Fruit fly (Drosophila melanogaster) whole organism, embryonic: Measurements from ENCODE around the gene Crtc.

Source experiments
- Blimp-1 ChIP-seq: fragments of 200-800 bp; sonication (Bioruptor generic); optimal IDR thresholded peaks from 3 replicates; lab custom pipeline; 2018; ENCODE audit warnings: missing biosample characterization, missing genetic modification characterization, mild to moderate bottlenecking, moderate library complexity, missing genetic modification reagents
- CG1024 ChIP-seq: fragments of 200-800 bp; sonication (Bioruptor generic); IDR thresholded peaks from 2 replicates; pipeline ENCODE4 v1.3.6; 2022; ENCODE audit warnings: missing biosample characterization, missing genetic modification characterization
- CG10267 ChIP-seq: fragments of 200-800 bp; sonication (Bioruptor generic); optimal IDR thresholded peaks from 2 replicates; lab custom pipeline; 2018; ENCODE audit warnings: missing biosample characterization, mild to moderate bottlenecking, missing genetic modification characterization, moderate library complexity
- CG10543 ChIP-seq: fragments of 200-800 bp; sonication (Bioruptor generic); optimal IDR thresholded peaks from 3 replicates; lab custom pipeline; 2017; ENCODE audit warnings: missing biosample characterization, mild to moderate bottlenecking, missing genetic modification characterization, moderate library complexity
- CG11093 ChIP-seq: fragments of 200-800 bp; sonication (Bioruptor generic); IDR thresholded peaks from 3 replicates; pipeline ENCODE4 v1.3.6; 2022; ENCODE audit warnings: missing biosample characterization, missing genetic modification characterization
- CG11247 ChIP-seq: fragments of 200-800 bp; sonication (Bioruptor generic); IDR thresholded peaks from 2 replicates; pipeline ENCODE4 v1.3.6; 2022; ENCODE audit warnings: missing biosample characterization, missing genetic modification characterization
- CG11504 ChIP-seq: fragments of 200-800 bp; sonication (Bioruptor generic); optimal IDR thresholded peaks from 3 replicates; lab custom pipeline; 2019; ENCODE audit warnings: missing biosample characterization, mild to moderate bottlenecking, missing genetic modification characterization, moderate library complexity
- CG13287 ChIP-seq: fragments of 200-800 bp; sonication (Bioruptor generic); IDR thresholded peaks from 2 replicates; pipeline ENCODE4 v1.3.6; 2022; ENCODE audit warnings: missing biosample characterization, missing genetic modification characterization; ENCODE audit not compliant: partially characterized antibody
- CG13894 ChIP-seq: fragments of 200-800 bp; sonication (Bioruptor generic); optimal IDR thresholded peaks from 3 replicates; lab custom pipeline; 2018; ENCODE audit warnings: missing biosample characterization, mild to moderate bottlenecking, missing genetic modification characterization, moderate library complexity
- CG17568 ChIP-seq: fragments of 200-800 bp; sonication (Bioruptor generic); optimal IDR thresholded peaks from 2 replicates; lab custom pipeline; 2018; ENCODE audit warnings: missing biosample characterization, mild to moderate bottlenecking, missing genetic modification characterization, moderate library complexity
- CG18262 ChIP-seq: fragments of 200-800 bp; optimal IDR thresholded peaks from 3 replicates; lab custom pipeline; 2019; ENCODE audit warnings: missing biosample characterization, mild to moderate bottlenecking, missing genetic modification characterization, moderate library complexity
- CG18764 ChIP-seq: fragments of 200-800 bp; sonication (Bioruptor generic); optimal IDR thresholded peaks from 3 replicates; lab custom pipeline; 2016; ENCODE audit warnings: missing biosample characterization, missing genetic modification characterization
- CG30403 ChIP-seq: fragments of 200-800 bp; sonication (Bioruptor generic); optimal IDR thresholded peaks from 3 replicates; lab custom pipeline; 2016; ENCODE audit warnings: missing biosample characterization, missing genetic modification characterization
- CG32532 ChIP-seq: fragments of 200-800 bp; sonication (Bioruptor generic); IDR thresholded peaks from 2 replicates; pipeline ENCODE4 v1.3.6; 2022; ENCODE audit warnings: missing biosample characterization, missing genetic modification characterization
- CG3726 ChIP-seq: fragments of 200-800 bp; sonication (Bioruptor generic); IDR thresholded peaks from 3 replicates; pipeline ENCODE4, ENCODE4 v1.3.6; 2022; ENCODE audit warnings: missing biosample characterization, missing genetic modification characterization
- CG4404 ChIP-seq: fragments of 200-800 bp; sonication (Bioruptor generic); IDR thresholded peaks from 2 replicates; pipeline ENCODE4 v1.3.6; 2022; ENCODE audit warnings: missing biosample characterization, missing genetic modification characterization
- CG4707 ChIP-seq: fragments of 200-800 bp; sonication (Bioruptor generic); optimal IDR thresholded peaks from 2 replicates; lab custom pipeline; 2018; ENCODE audit warnings: missing biosample characterization, mild to moderate bottlenecking, missing genetic modification characterization, moderate library complexity
- CG5953 ChIP-seq: fragments of 200-800 bp; sonication (Bioruptor generic); IDR thresholded peaks from 2 replicates; pipeline ENCODE4 v1.3.6; 2022; ENCODE audit warnings: missing biosample characterization, missing genetic modification characterization
- CG6175 ChIP-seq: fragments of 200-800 bp; sonication (Bioruptor generic); IDR thresholded peaks from 3 replicates; pipeline ENCODE4 v1.3.6; 2022; ENCODE audit warnings: missing biosample characterization, missing genetic modification characterization
- CG6791 ChIP-seq: fragments of 200-800 bp; sonication (Bioruptor generic); IDR thresholded peaks from 3 replicates; pipeline ENCODE4 v1.3.6; 2022; ENCODE audit warnings: missing biosample characterization, missing genetic modification characterization; ENCODE audit not compliant: partially characterized antibody
- CG7372 ChIP-seq: fragments of 200-800 bp; sonication (Bioruptor generic); IDR thresholded peaks from 2 replicates; pipeline ENCODE4 v1.3.6; 2022; ENCODE audit warnings: missing biosample characterization, missing genetic modification characterization
- CG8089 ChIP-seq: fragments of 200-800 bp; sonication (Bioruptor generic); optimal IDR thresholded peaks from 3 replicates; lab custom pipeline; 2016; ENCODE audit warnings: missing biosample characterization, missing genetic modification characterization
- Eip74EF ChIP-seq, 2 experiments: fragments of 200-800 bp in 1 of 2; fragments of >200 bp in 1 of 2; sonication (Bioruptor generic) in 1 of 2; optimal IDR thresholded peaks; 2 replicates each; lab custom pipeline; 2017 to 2019; ENCODE audit warnings: missing biosample characterization in 2 of 2, missing genetic modification characterization in 2 of 2, mild to moderate bottlenecking in 1 of 2, moderate library complexity in 1 of 2
- Hmr ChIP-seq: fragments of 200-800 bp; sonication (Bioruptor generic); optimal IDR thresholded peaks from 3 replicates; lab custom pipeline; 2017; ENCODE audit warnings: mild to moderate bottlenecking, missing biosample characterization, missing genetic modification reagents, missing genetic modification characterization
- Oaz ChIP-seq: fragments of 200-800 bp; sonication (Bioruptor generic); IDR thresholded peaks from 2 replicates; pipeline ENCODE4 v1.3.6; 2022; ENCODE audit warnings: missing biosample characterization, missing genetic modification characterization
- Oli ChIP-seq: fragments of 200-800 bp; sonication (Bioruptor generic); optimal IDR thresholded peaks from 2 replicates; lab custom pipeline; 2018; ENCODE audit warnings: missing biosample characterization, mild to moderate bottlenecking, missing genetic modification characterization, moderate library complexity
- Ravus ChIP-seq: fragments of 200-800 bp; sonication (Bioruptor generic); IDR thresholded peaks from 2 replicates; pipeline ENCODE4 v1.3.6; 2022; ENCODE audit warnings: missing biosample characterization, missing genetic modification characterization
- Sox102F ChIP-seq: fragments of 200-800 bp; sonication (Bioruptor generic); optimal IDR thresholded peaks from 2 replicates; lab custom pipeline; 2018; ENCODE audit warnings: missing biosample characterization, mild to moderate bottlenecking, missing genetic modification characterization, moderate library complexity
- Taf1 ChIP-seq: fragments of 200-800 bp; sonication (Bioruptor generic); IDR thresholded peaks from 2 replicates; pipeline ENCODE4 v1.3.6; 2022; ENCODE audit warnings: missing biosample characterization, missing genetic modification characterization
- caup ChIP-seq: fragments of 200-800 bp; sonication (Bioruptor generic); optimal IDR thresholded peaks from 3 replicates; lab custom pipeline; 2017; ENCODE audit warnings: missing biosample characterization, mild to moderate bottlenecking, missing genetic modification characterization, moderate library complexity; ENCODE audit not compliant: severe bottlenecking
- cg ChIP-seq: fragments of 200-800 bp; sonication (Bioruptor generic); optimal IDR thresholded peaks from 3 replicates; lab custom pipeline; 2019; ENCODE audit warnings: missing biosample characterization, mild to moderate bottlenecking, missing genetic modification characterization, moderate library complexity
- dysf ChIP-seq: fragments of 200-800 bp; sonication (Bioruptor generic); IDR thresholded peaks from 3 replicates; pipeline ENCODE4 v1.3.6; 2022; ENCODE audit warnings: missing biosample characterization, missing genetic modification characterization
- gem ChIP-seq: fragments of 200-800 bp; sonication (Bioruptor generic); optimal IDR thresholded peaks from 2 replicates; lab custom pipeline; 2019; ENCODE audit warnings: missing biosample characterization, mild to moderate bottlenecking, missing genetic modification characterization, moderate library complexity
- grn ChIP-seq: fragments of 200-800 bp; sonication (Bioruptor generic); optimal IDR thresholded peaks from 3 replicates; lab custom pipeline; 2017; ENCODE audit warnings: missing biosample characterization, missing genetic modification characterization
- kah ChIP-seq: fragments of 200-800 bp; sonication (Bioruptor generic); optimal IDR thresholded peaks from 2 replicates; lab custom pipeline; 2018; ENCODE audit warnings: missing biosample characterization, mild to moderate bottlenecking, missing genetic modification characterization
- lbe ChIP-seq: fragments of 200-800 bp; sonication (Bioruptor generic); optimal IDR thresholded peaks from 2 replicates; lab custom pipeline; 2016; ENCODE audit warnings: missing biosample characterization, mild to moderate bottlenecking, missing genetic modification characterization
- pho ChIP-seq: fragments of 200-800 bp; sonication (Bioruptor generic); optimal IDR thresholded peaks from 2 replicates; lab custom pipeline; 2016; ENCODE audit warnings: missing biosample characterization, missing genetic modification characterization
- pnt ChIP-seq: fragments of 200-800 bp; sonication (Bioruptor generic); optimal IDR thresholded peaks from 3 replicates; lab custom pipeline; 2016; ENCODE audit warnings: missing biosample characterization, missing genetic modification characterization
- prd ChIP-seq, 3 experiments: fragments of >200 bp in 2 of 3; fragments of 200-800 bp in 1 of 3; sonication (Bioruptor generic) in 1 of 3; optimal IDR thresholded peaks in 2 of 3; IDR thresholded peaks in 1 of 3; 2 replicates in 2 of 3; 3 replicates in 1 of 3; pipeline versions ENCODE4 v1.3.6 to Lab custom; 2017 to 2022; ENCODE audit warnings: missing biosample characterization in 1 of 3, missing genetic modification characterization in 1 of 3
- pros ChIP-seq: fragments of 200-800 bp; sonication (Bioruptor generic); optimal IDR thresholded peaks from 3 replicates; lab custom pipeline; 2019; ENCODE audit warnings: missing biosample characterization, mild to moderate bottlenecking, missing genetic modification characterization, moderate library complexity
- sna ChIP-seq: fragments of 200-800 bp; sonication (Bioruptor generic); IDR thresholded peaks from 2 replicates; pipeline ENCODE4 v1.3.6; 2022; ENCODE audit warnings: missing biosample characterization, missing genetic modification characterization; ENCODE audit not compliant: partially characterized antibody
- stwl ChIP-seq: fragments of 200-800 bp; sonication (Bioruptor generic); optimal IDR thresholded peaks from 3 replicates; lab custom pipeline; 2018; ENCODE audit warnings: missing biosample characterization, mild to moderate bottlenecking, missing genetic modification characterization, moderate library complexity
- tup ChIP-seq: fragments of 200-800 bp; sonication (Bioruptor generic); optimal IDR thresholded peaks from 2 replicates; lab custom pipeline; 2016; ENCODE audit warnings: missing biosample characterization, mild to moderate bottlenecking, missing genetic modification characterization, moderate library complexity
- twi ChIP-seq: fragments of 200-800 bp; optimal IDR thresholded peaks from 2 replicates; lab custom pipeline; 2019; ENCODE audit warnings: missing biosample characterization, mild to moderate bottlenecking, missing genetic modification characterization, moderate library complexity
- unc-4 ChIP-seq: fragments of 200-800 bp; sonication (Bioruptor generic); IDR thresholded peaks from 2 replicates; pipeline ENCODE4 v1.3.6; 2022; ENCODE audit warnings: missing biosample characterization, missing genetic modification characterization; ENCODE audit not compliant: partially characterized antibody
- z ChIP-seq: fragments of 200-800 bp; sonication (Bioruptor generic); IDR thresholded peaks from 3 replicates; pipeline ENCODE4 v1.3.6; 2022; ENCODE audit warnings: missing biosample characterization, missing genetic modification characterization
- zen ChIP-seq: fragments of 200-800 bp; sonication (Bioruptor generic); optimal IDR thresholded peaks from 3 replicates; lab custom pipeline; 2018; ENCODE audit warnings: missing biosample characterization, mild to moderate bottlenecking, missing genetic modification characterization, moderate library complexity

Gene Crtc

DNA sequence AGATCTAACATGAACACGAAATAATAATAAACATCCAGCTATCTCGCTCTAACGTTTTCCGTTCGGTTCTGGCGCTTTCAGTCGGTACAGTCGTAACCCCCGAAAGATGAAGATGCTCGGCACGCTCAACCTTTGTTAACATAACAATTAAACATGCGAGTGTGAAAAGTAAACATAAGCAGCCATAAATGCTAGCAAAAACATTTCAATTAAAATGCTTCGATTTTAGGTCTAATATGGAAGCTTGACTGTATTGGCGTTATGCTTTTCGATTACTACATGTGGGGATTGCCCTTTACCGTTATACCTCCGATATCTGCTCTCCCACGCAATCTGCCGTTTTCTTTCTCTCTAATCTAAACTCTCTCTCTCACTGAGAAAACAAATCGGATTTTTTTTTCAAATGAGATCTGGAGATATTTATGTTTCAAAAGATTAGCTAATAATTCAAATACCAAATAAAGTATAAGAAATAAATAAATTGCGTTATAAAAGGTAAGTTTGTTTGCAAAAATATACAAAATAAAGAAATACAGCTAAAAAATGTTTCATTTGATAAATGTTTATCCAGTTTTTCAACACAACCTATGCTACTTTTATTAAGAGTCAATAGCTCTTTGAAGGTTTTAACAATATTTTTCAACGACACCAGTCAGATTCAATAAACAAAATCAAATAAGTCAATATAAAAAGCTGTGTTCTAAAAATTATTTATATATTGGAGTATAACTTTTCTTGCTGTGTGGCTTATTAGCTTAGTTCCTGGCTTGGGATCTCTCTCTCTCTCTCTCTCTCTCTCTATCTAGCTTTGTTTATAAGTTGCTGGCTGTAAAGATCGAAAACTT lies 10.4 kb downstream of the Crtc start (continued):
- TF ChIP-seq Taf1 (GFP tag; lab: Robert Waterston, UW) (peak; percentile 95), z (GFP tag; lab: Robert Waterston, UW) (no peak), CG11093 (peak; percentile 82), sna (GFP tag; lab: Robert Waterston, UW) (no peak), CG4404 (GFP tag; lab: Robert Waterston, UW) (peak; percentile 76), CG10267 (tag; lab: Kevin White, UChicago) (peak; percentile 52), CG32532 (GFP tag; lab: Robert Waterston, UW) (peak; percentile 97), CG30403 (GFP tag; lab: Kevin White, UChicago) (peak; percentile 80), CG8089 (peak; percentile 74), CG7372 (GFP tag; lab: Robert Waterston, UW) (peak; percentile 89), Ravus (GFP tag; lab: Robert Waterston, UW) (peak; percentile 77), cg (GFP tag; lab: Kevin White, UChicago) (no peak), Oaz (GFP tag; lab: Robert Waterston, UW) (peak; percentile 77), CG18262 (tag; lab: Kevin White, UChicago) (peak; percentile 68), CG3726 (peak; percentile 79; the same call in 1 of the 3 replicates), CG4707 (peak; percentile 70), unc-4 (GFP tag; lab: Robert Waterston, UW) (peak; percentile 16; the same call in 1 of the 2 replicates), pnt (GFP tag; lab: Kevin White, UChicago) (peak; percentile 90), prd (optimal IDR thresholded peaks at IDR 0.05; lab: Kevin White, UChicago) (no peak), prd (GFP tag; IDR thresholded peaks at IDR 0.05; lab: Robert Waterston, UW) (peak; percentile 94), dysf (GFP tag; lab: Robert Waterston, UW) (peak; percentile 93), lbe (GFP tag; lab: Kevin White, UChicago) (peak; percentile 28), Eip74EF (GFP tag; optimal IDR thresholded peaks at IDR 0.05; lab: Kevin White, UChicago) (peak in 1 of 2 experiments; percentile 60), CG5953 (peak; percentile 84), Hmr (GFP tag; lab: Kevin White, UChicago) (peak; percentile 92), CG11247 (peak; percentile 93), kah (GFP tag; lab: Kevin White, UChicago) (peak; percentile 47), pros (GFP tag; lab: Kevin White, UChicago) (no peak), CG18764 (GFP tag; lab: Kevin White, UChicago) (peak; percentile 68), twi (tag; lab: Kevin White, UChicago) (peak; percentile 56), zen (tag; lab: Kevin White, UChicago) (peak; percentile 69), stwl (no peak), Blimp-1 (GFP tag; lab: Kevin White, UChicago) (peak; percentile 81), caup (peak; percentile 91), CG6791 (GFP tag; lab: Robert Waterston, UW) (no peak), CG6175 (GFP tag; lab: Robert Waterston, UW) (peak; percentile 90; the same call in 2 of the 3 replicates), CG10543 (GFP tag; lab: Kevin White, UChicago) (peak; percentile 80), grn (GFP tag; lab: Kevin White, UChicago) (peak; percentile 30), gem (tag; lab: Kevin White, UChicago) (peak; percentile 88), CG11504 (tag; lab: Kevin White, UChicago) (peak; percentile 77), CG1024 (GFP tag; lab: Robert Waterston, UW) (peak; percentile 79), Oli (tag; lab: Kevin White, UChicago) (peak; percentile 73), CG13894 (tag; lab: Kevin White, UChicago) (peak; percentile 86), tup (peak; percentile 81), pho (GFP tag; lab: Kevin White, UChicago) (peak; percentile 92), Sox102F (peak; percentile 89), CG13287 (GFP tag; lab: Robert Waterston, UW) (no peak), CG17568 (GFP tag; lab: Kevin White, UChicago) (peak; percentile 84)
